Worm (Caenorhabditis elegans) whole organism, L4 larva: Measurements from ENCODE around the gene ddx-19.
A peak's percentile ranks its signal among the peaks of the same experiment; 100 is the strongest.

ENCODE experiments used
- F26F4.8 ChIP-seq: fragments of 200-800 bp; sonication (Bioruptor generic); conservative IDR thresholded peaks from 2 replicates; pipeline ENCODE4 v1.3.6; 2022; ENCODE audit warnings: missing genetic modification characterization, missing compliant biosample characterization
- Y5F2A.4 ChIP-seq: fragments of 200-800 bp; sonication (Bioruptor generic); optimal IDR thresholded peaks from 2 replicates; lab custom pipeline; 2018; ENCODE audit warnings: mild to moderate bottlenecking, missing genetic modification characterization, missing compliant biosample characterization
- ZK546.5 ChIP-seq, 2 experiments: sonication (generic microtip); optimal IDR thresholded peaks; 2 replicates each; lab custom pipeline; 2017; ENCODE audit warnings: missing biosample characterization in 2 of 2, missing genetic modification characterization in 2 of 2
- ceh-82 ChIP-seq: sonication (generic microtip); optimal IDR thresholded peaks from 2 replicates; lab custom pipeline; 2017; ENCODE audit warnings: missing biosample characterization, missing genetic modification characterization
- cey-2 ChIP-seq: sonication (generic microtip); optimal IDR thresholded peaks from 3 replicates; lab custom pipeline; 2017; ENCODE audit warnings: missing genetic modification characterization, mild to moderate bottlenecking, missing compliant biosample characterization, antibody characterized with exemption, borderline replicate concordance; ENCODE audit not compliant: insufficient read depth
- lin-39 ChIP-seq: fragments of 150-350 bp; optimal IDR thresholded peaks from 2 replicates; lab custom pipeline; 2014; ENCODE audit warnings: missing biosample characterization, missing genetic modification reagents, missing genetic modification characterization
- lsy-2 ChIP-seq, 2 experiments: fragments of 150-350 bp in 1 of 2; sonication (generic microtip) in 1 of 2; optimal IDR thresholded peaks; 2 replicates each; lab custom pipeline; 2014 to 2017; ENCODE audit warnings: missing biosample characterization in 2 of 2, missing genetic modification characterization in 2 of 2
- nhr-11 ChIP-seq: fragments of 150-350 bp; optimal IDR thresholded peaks from 2 replicates; lab custom pipeline; 2014; ENCODE audit warnings: missing biosample characterization, missing genetic modification characterization
- nhr-237 ChIP-seq: sonication (generic microtip); optimal IDR thresholded peaks from 2 replicates; lab custom pipeline; 2017; ENCODE audit warnings: missing biosample characterization, missing genetic modification characterization
- saeg-2 ChIP-seq: fragments of 200-800 bp; sonication (Bioruptor generic); IDR thresholded peaks from 2 replicates; pipeline ENCODE4 v1.3.6; 2022; ENCODE audit warnings: missing genetic modification reagents, missing genetic modification characterization, missing compliant biosample characterization
- spr-1 ChIP-seq: sonication (generic microtip); optimal IDR thresholded peaks from 2 replicates; lab custom pipeline; 2016; ENCODE audit warnings: mild to moderate bottlenecking, missing genetic modification characterization, missing compliant biosample characterization
- unc-62 ChIP-seq, 3 experiments: fragments of 150-350 bp in 1 of 3; sonication (generic microtip); optimal IDR thresholded peaks in 2 of 3; peaks in 1 of 3; 1 replicate in 1 of 3; 2 replicates in 2 of 3; lab custom pipeline; 2014 to 2017; ENCODE audit warnings: missing biosample characterization in 3 of 3, missing genetic modification characterization in 3 of 3, missing genetic modification reagents in 3 of 3, missing genotype in 1 of 3
- zag-1 ChIP-seq: fragments of 150-350 bp; optimal IDR thresholded peaks from 2 replicates; lab custom pipeline; 2014; ENCODE audit warnings: missing biosample characterization, missing genetic modification characterization

DNA sequence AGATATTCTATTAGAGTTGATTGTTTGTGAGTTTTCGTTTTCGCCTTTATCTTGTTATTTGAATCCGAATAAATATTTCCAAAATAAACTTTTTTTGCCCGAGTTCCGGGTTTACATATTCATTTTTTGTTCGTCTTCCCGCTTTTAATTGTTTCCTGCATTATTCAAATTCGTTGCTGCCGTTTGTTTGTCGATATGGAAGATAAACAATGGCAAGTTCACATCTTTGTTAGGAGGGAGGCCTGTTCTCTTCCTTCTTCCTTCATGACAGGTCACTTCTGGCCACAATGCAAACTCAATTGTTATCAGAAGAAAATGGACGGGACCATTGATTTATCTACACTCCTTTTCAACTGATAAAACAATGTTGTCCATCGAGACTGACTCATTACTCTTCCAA is 4.9 kb downstream of the ddx-19 start:
- TF ChIP-seq spr-1 (tag; lab: Kevin White, UChicago) (no peak), cey-2 (tag; lab: Kevin White, UChicago) (no peak), lsy-2 (tag; optimal IDR thresholded peaks at IDR 0.05; lab: Kevin White, UChicago) (no peak), unc-62 (GFP tag; optimal IDR thresholded peaks at IDR 0.05 in 1 of 2; lab: Kevin White, UChicago) (peak in 1 of 2 experiments; percentile 8), unc-62 (tag; optimal IDR thresholded peaks at IDR 0.05; lab: Kevin White, UChicago) (no peak), ZK546.5 (tag; optimal IDR thresholded peaks at IDR 0.05; lab: Kevin White, UChicago) (no peak), zag-1 (tag; lab: Kevin White, UChicago) (no peak), Y5F2A.4 (GFP tag; lab: Kevin White, UChicago) (no peak), lin-39 (no peak), ceh-82 (no peak), nhr-237 (tag; lab: Kevin White, UChicago) (no peak), nhr-11 (tag; lab: Kevin White, UChicago) (no peak), F26F4.8 (no peak), saeg-2 (GFP tag; lab: Robert Waterston, UW) (no peak)
